Worm (Caenorhabditis elegans) whole organism, young adult: ENCODE measurements around the gene R12B2.2.

ENCODE experiments used
- D2030.7 ChIP-seq: fragments of 200-800 bp; sonication (Bioruptor generic); IDR thresholded peaks from 2 replicates; pipeline ENCODE4 v1.3.6; 2022; ENCODE audit warnings: missing genetic modification reagents, missing genetic modification characterization, missing compliant biosample characterization
- ama-1 ChIP-seq, 3 experiments: fragments of 150-350 bp in 1 of 3; sonication (generic microtip) in 2 of 3; optimal IDR thresholded peaks; 2 replicates each; lab custom pipeline; 2014 to 2018; ENCODE audit warnings: missing biosample characterization in 2 of 3, missing genetic modification characterization in 2 of 3, missing genetic modification reagents in 2 of 3
- lsl-1 ChIP-seq: fragments of 200-800 bp; sonication (Bioruptor generic); optimal IDR thresholded peaks from 2 replicates; lab custom pipeline; 2018; ENCODE audit warnings: mild to moderate bottlenecking, missing genetic modification characterization, moderate library complexity, missing compliant biosample characterization

ce11 chrIII:5782080-5782479 is 24.7 kb upstream of the R12B2.2 start:
- TF ChIP-seq lsl-1 (GFP tag; lab: Kevin White, UChicago): peak; percentile 18
- TF ChIP-seq D2030.7 (GFP tag; lab: Robert Waterston, UW): peak; percentile 38; the same call in 1 of the 2 replicates
- TF ChIP-seq ama-1 (optimal IDR thresholded peaks at IDR 0.05; lab: Kevin White, UChicago): no peak
- no peak for TF ChIP-seq ama-1 (GFP tag; optimal IDR thresholded peaks at IDR 0.05; lab: Kevin White, UChicago)
